Worm (Caenorhabditis elegans): ENCODE data around the gene Y48B6A.5.

Gene Y48B6A.5

ce11 chrII:14175099-14175498, at the start of gene Y48B6A.5:
TSS of gene Y48B6A.5 (minus strand) at chrII:14175199.
- no peak for TF ChIP-seq tra-4 (tag; optimal IDR thresholded peaks at IDR 0.05)
- TF ChIP-seq ceh-13 (GFP tag; optimal IDR thresholded peaks at IDR 0.05), result no peak
- no peak for TF ChIP-seq hmbx-1 (tag; optimal IDR thresholded peaks at IDR 0.05)
- TF ChIP-seq ets-7 (tag; optimal IDR thresholded peaks at IDR 0.05), result no peak
- no peak for TF ChIP-seq B0310.2 (tag; optimal IDR thresholded peaks at IDR 0.05)
- TF ChIP-seq flt-1 (GFP tag; IDR thresholded peaks at IDR 0.05), result no peak
- no peak for TF ChIP-seq tbx-11 (GFP tag; IDR thresholded peaks at IDR 0.05)
- no peak for TF ChIP-seq scrt-1 (GFP tag; IDR thresholded peaks at IDR 0.05)
- TF ChIP-seq ama-1 (optimal IDR thresholded peaks at IDR 0.05), result no peak
- no peak for TF ChIP-seq tbx-37 (GFP tag; conservative IDR thresholded peaks at IDR 0.05)
- TF ChIP-seq ceh-36 (tag; optimal IDR thresholded peaks at IDR 0.05), result no peak
- no peak for TF ChIP-seq aly-1 (tag; optimal IDR thresholded peaks at IDR 0.05)
- no peak for TF ChIP-seq sea-1 (GFP tag; conservative IDR thresholded peaks at IDR 0.05)
- TF ChIP-seq hmg-4 (GFP tag; optimal IDR thresholded peaks at IDR 0.05), result no peak

DNA sequence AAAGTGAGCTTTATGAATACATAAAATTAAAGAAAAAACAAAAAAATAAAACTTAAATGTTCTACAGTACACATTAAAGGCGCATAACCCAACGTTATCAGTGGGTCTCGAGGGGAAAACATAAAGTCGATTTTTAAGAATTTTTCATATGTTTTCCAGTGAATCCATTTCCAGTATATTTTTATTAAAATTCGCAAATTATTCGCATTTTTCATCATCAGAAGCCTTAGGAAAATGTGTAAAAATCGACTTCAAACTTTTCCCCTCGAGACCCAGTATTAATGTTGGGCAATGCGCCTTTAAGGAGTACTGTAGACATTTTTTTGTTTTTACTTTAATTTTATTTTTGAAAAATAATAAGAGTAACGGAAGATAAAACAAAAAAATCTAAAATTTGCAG, 43.1 kb upstream of the Y48B6A.5 start:
- TF ChIP-seq sea-1 (GFP tag; conservative IDR thresholded peaks at IDR 0.05), result no peak
- no peak for TF ChIP-seq B0310.2 (tag; optimal IDR thresholded peaks at IDR 0.05)
- TF ChIP-seq tra-4 (tag; optimal IDR thresholded peaks at IDR 0.05), result no peak
- no peak for TF ChIP-seq ama-1 (optimal IDR thresholded peaks at IDR 0.05)
- TF ChIP-seq pes-1 (GFP tag; IDR thresholded peaks at IDR 0.05), result no peak
- no peak for TF ChIP-seq hnd-1 (tag; optimal IDR thresholded peaks at IDR 0.05)
- TF ChIP-seq hmg-4 (GFP tag; optimal IDR thresholded peaks at IDR 0.05), result no peak
- TF ChIP-seq hmbx-1 (tag; optimal IDR thresholded peaks at IDR 0.05), result no peak
- TF ChIP-seq tbx-11 (GFP tag; IDR thresholded peaks at IDR 0.05), result no peak
- no peak for TF ChIP-seq tbx-37 (GFP tag; conservative IDR thresholded peaks at IDR 0.05)
- no peak for TF ChIP-seq scrt-1 (GFP tag; IDR thresholded peaks at IDR 0.05)
- no peak for TF ChIP-seq ceh-13 (GFP tag; optimal IDR thresholded peaks at IDR 0.05)
- TF ChIP-seq ceh-36 (tag; optimal IDR thresholded peaks at IDR 0.05), result no peak
- no peak for TF ChIP-seq F13C5.2 (tag; optimal IDR thresholded peaks at IDR 0.05)
- no peak for TF ChIP-seq ets-7 (tag; optimal IDR thresholded peaks at IDR 0.05)

ce11 chrII:14214109-14214508, 39.1 kb upstream of the Y48B6A.5 start, which contains the start of gene Y48B6A.10:
TSS of gene Y48B6A.10 (plus strand) at chrII:14214409.
- TF ChIP-seq F13C5.2 (tag; optimal IDR thresholded peaks at IDR 0.05), result no peak
- no peak for TF ChIP-seq scrt-1 (GFP tag; IDR thresholded peaks at IDR 0.05)

- TF ChIP-seq ceh-13 (GFP tag; optimal IDR thresholded peaks at IDR 0.05) (no peak), F13C5.2 (tag; optimal IDR thresholded peaks at IDR 0.05) (no peak), hmbx-1 (tag; optimal IDR thresholded peaks at IDR 0.05) (no peak), sea-1 (GFP tag; conservative IDR thresholded peaks at IDR 0.05) (no peak), hmg-4 (GFP tag; optimal IDR thresholded peaks at IDR 0.05) (no peak), B0310.2 (tag; optimal IDR thresholded peaks at IDR 0.05) (no peak), hnd-1 (tag; optimal IDR thresholded peaks at IDR 0.05) (no peak), tra-4 (tag; optimal IDR thresholded peaks at IDR 0.05) (no peak), pes-1 (GFP tag; IDR thresholded peaks at IDR 0.05) (no peak), tbx-37 (GFP tag; conservative IDR thresholded peaks at IDR 0.05) (no peak), flt-1 (GFP tag; IDR thresholded peaks at IDR 0.05) (no peak), tbx-11 (GFP tag; IDR thresholded peaks at IDR 0.05) (no peak), aly-1 (tag; optimal IDR thresholded peaks at IDR 0.05) (no peak), ama-1 (optimal IDR thresholded peaks at IDR 0.05) (no peak), scrt-1 (GFP tag; IDR thresholded peaks at IDR 0.05) (no peak)
These were observed 36.1 kb upstream of the Y48B6A.5 start, which contains the start of gene hot-7 for ce11 chrII:14211118-14211517. TSS of gene hot-7 (plus strand) at chrII:14211418.

DNA sequence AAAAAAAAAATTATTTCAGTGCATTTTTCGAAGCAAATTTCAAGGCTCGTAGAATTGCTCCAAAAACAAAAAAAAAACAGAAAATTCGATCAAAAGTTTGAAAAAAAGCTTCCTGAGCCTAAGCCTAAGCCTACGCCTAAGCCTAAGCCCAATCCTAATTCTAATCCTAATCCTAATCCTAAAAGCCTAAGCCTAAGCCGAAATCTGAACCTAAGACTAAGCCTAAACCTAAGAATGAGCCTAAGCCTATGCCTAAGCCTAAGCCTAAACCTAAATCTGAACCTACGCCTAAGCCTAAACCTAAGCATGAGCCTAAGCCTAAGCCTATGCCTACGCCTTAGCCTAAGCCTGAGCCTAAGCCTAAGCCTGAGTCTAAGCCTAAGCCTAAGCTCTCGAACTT, 31.2 kb upstream of the Y48B6A.5 start:
- TF ChIP-seq B0310.2 (tag; optimal IDR thresholded peaks at IDR 0.05), result no peak
- no peak for TF ChIP-seq aly-1 (tag; optimal IDR thresholded peaks at IDR 0.05)
- no peak for TF ChIP-seq hmg-4 (GFP tag; optimal IDR thresholded peaks at IDR 0.05)
- no peak for TF ChIP-seq hnd-1 (tag; optimal IDR thresholded peaks at IDR 0.05)
- TF ChIP-seq ceh-36 (tag; optimal IDR thresholded peaks at IDR 0.05), result peak; percentile 88
- no peak for TF ChIP-seq hmbx-1 (tag; optimal IDR thresholded peaks at IDR 0.05)

ce11 chrII:14205335-14205734, 30.3 kb upstream of the Y48B6A.5 start, which contains the start of gene ace-3:
TSS of gene ace-3 (plus strand) at chrII:14205635.
- TF ChIP-seq ceh-13 (GFP tag; optimal IDR thresholded peaks at IDR 0.05) (no peak), scrt-1 (GFP tag; IDR thresholded peaks at IDR 0.05) (no peak), ets-7 (tag; optimal IDR thresholded peaks at IDR 0.05) (no peak), ceh-36 (tag; optimal IDR thresholded peaks at IDR 0.05) (no peak), tra-4 (tag; optimal IDR thresholded peaks at IDR 0.05) (no peak), tbx-11 (GFP tag; IDR thresholded peaks at IDR 0.05) (no peak), aly-1 (tag; optimal IDR thresholded peaks at IDR 0.05) (no peak)

ce11 chrII:14197499-14198096, 22.6 kb upstream of the Y48B6A.5 start, which contains the start of gene ace-4:
TSS of gene ace-4 (plus strand) at chrII:14198046.
- TF ChIP-seq ama-1 (optimal IDR thresholded peaks at IDR 0.05) (no peak), ceh-36 (tag; optimal IDR thresholded peaks at IDR 0.05) (no peak), flt-1 (GFP tag; IDR thresholded peaks at IDR 0.05) (no peak), hmbx-1 (tag; optimal IDR thresholded peaks at IDR 0.05) (no peak), B0310.2 (tag; optimal IDR thresholded peaks at IDR 0.05) (no peak), tbx-11 (GFP tag; IDR thresholded peaks at IDR 0.05) (no peak), tra-4 (tag; optimal IDR thresholded peaks at IDR 0.05) (no peak), scrt-1 (GFP tag; IDR thresholded peaks at IDR 0.05) (no peak), hnd-1 (tag; optimal IDR thresholded peaks at IDR 0.05) (no peak), ets-7 (tag; optimal IDR thresholded peaks at IDR 0.05) (no peak), hmg-4 (GFP tag; optimal IDR thresholded peaks at IDR 0.05) (no peak), sea-1 (GFP tag; conservative IDR thresholded peaks at IDR 0.05) (no peak), F13C5.2 (tag; optimal IDR thresholded peaks at IDR 0.05) (no peak), pes-1 (GFP tag; IDR thresholded peaks at IDR 0.05) (no peak), tbx-37 (GFP tag; conservative IDR thresholded peaks at IDR 0.05) (no peak), ceh-13 (GFP tag; optimal IDR thresholded peaks at IDR 0.05) (no peak)
